Worm (Caenorhabditis elegans): Measurements from ENCODE around the gene W03C9.6.

DNA sequence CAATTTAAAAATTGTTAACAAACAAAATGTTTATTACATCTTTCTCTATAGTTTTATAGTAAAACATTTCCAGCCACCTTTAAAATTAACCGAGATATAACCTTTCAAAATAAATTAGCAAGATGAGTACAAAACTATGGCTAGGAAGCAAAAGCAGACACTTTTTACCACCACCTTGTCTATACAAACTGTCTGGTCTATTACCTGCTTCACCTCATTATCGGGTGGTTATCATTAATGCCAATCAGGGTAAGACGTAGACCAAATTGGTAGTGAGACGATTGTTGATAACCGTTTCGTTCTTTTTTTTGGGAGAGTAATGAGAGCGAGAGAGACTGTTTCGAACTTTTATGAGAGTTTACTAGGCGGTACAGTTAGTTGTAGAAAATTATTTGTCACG is 17.9 kb upstream of the W03C9.6 start:
- no peak for TF ChIP-seq unc-62 (GFP tag; optimal IDR thresholded peaks at IDR 0.05)
- no peak for TF ChIP-seq lsy-2 (tag; optimal IDR thresholded peaks at IDR 0.05)
- TF ChIP-seq egl-27 (tag; optimal IDR thresholded peaks at IDR 0.05): no peak
- no peak for TF ChIP-seq alr-1 (tag; optimal IDR thresholded peaks at IDR 0.05)
- no peak for TF ChIP-seq dmd-4 (tag; optimal IDR thresholded peaks at IDR 0.05)
- TF ChIP-seq ama-1 (optimal IDR thresholded peaks at IDR 0.05): no peak
- no peak for TF ChIP-seq aly-2 (tag; optimal IDR thresholded peaks at IDR 0.05)
- TF ChIP-seq F13H6.1 (tag; optimal IDR thresholded peaks at IDR 0.05): no peak
- TF ChIP-seq nhr-25 (tag; optimal IDR thresholded peaks at IDR 0.05): no peak
- no peak for TF ChIP-seq nhr-11 (tag; optimal IDR thresholded peaks at IDR 0.05)
- no peak for TF ChIP-seq sem-4 (tag; optimal IDR thresholded peaks at IDR 0.05)

Measured in whole organism, L2 larva.